Fruit fly (Drosophila melanogaster): ENCODE results near the gene CG12147.
A peak's percentile ranks its signal among the peaks of the same experiment; 100 is the strongest.

CG12147 gene

dm6 chr3R:5395210-5395609 lies 31.8 kb downstream of the CG12147 start:
- TF ChIP-seq Sox14 (GFP tag; optimal IDR thresholded peaks at IDR 0.05) (no peak), CG4318 (GFP tag; optimal IDR thresholded peaks at IDR 0.05) (no peak), Lpt (GFP tag; optimal IDR thresholded peaks at IDR 0.05) (no peak), achi (GFP tag; optimal IDR thresholded peaks at IDR 0.05) (no peak), CG7368 (GFP tag; optimal IDR thresholded peaks at IDR 0.05) (no peak), cyc (GFP tag; optimal IDR thresholded peaks at IDR 0.05) (no peak), Sox15 (GFP tag; optimal IDR thresholded peaks at IDR 0.05) (no peak), esn (GFP tag; optimal IDR thresholded peaks at IDR 0.05) (no peak), CG6792 (GFP tag; optimal IDR thresholded peaks at IDR 0.05) (no peak), vri (GFP tag; optimal IDR thresholded peaks at IDR 0.05) (no peak), acj6 (GFP tag; optimal IDR thresholded peaks at IDR 0.05) (no peak), ss (GFP tag; optimal IDR thresholded peaks at IDR 0.05) (no peak)

DNA sequence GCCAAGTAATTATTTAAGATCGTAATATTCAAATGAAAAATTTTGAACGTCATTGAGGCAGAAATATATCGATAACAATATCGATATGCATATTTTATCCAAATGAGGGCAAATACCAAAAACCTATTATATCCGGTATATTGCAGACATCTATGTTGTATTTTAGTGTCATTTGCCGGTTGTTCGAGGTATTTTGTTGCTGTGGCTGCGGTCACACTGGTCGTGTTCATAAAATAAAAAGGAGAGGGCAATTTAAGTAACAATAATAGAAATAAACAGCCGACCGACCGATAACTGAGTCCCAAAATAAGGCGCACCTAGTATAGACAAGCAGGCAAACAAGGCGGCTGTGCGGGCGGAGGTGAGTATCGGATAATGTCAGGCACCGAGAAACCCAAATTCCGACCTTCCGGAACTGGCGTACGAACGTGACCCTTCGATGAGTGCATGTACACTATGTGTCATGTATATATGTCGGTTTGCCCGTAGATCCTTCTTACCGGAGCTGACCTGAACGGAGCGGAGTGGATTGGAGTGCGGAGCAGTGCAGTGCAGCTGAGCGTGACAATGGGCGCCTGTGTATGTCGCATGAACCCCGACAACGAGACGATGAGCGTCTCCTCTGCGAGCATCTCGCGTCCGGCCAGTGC lies 33.2 kb downstream of the CG12147 start, which contains the start of gene CG1172:
Gene CG1172 (plus strand): TSS at position 181 of the 650 bp plus-strand sequence.
- no peak for TF ChIP-seq fd59A (GFP tag; optimal IDR thresholded peaks at IDR 0.05)
- no peak for TF ChIP-seq CG34406 (GFP tag; optimal IDR thresholded peaks at IDR 0.05)
- TF ChIP-seq CG31627 (GFP tag; optimal IDR thresholded peaks at IDR 0.05) = no peak
- TF ChIP-seq CG8319 (GFP tag; optimal IDR thresholded peaks at IDR 0.05) = no peak
- peak; percentile 9 for TF ChIP-seq Met (GFP tag; optimal IDR thresholded peaks at IDR 0.05)
- TF ChIP-seq CG16779 (tag; optimal IDR thresholded peaks at IDR 0.05) = no peak
- no peak for TF ChIP-seq CG7368 (GFP tag; optimal IDR thresholded peaks at IDR 0.05)
- TF ChIP-seq CG10669 (GFP tag; optimal IDR thresholded peaks at IDR 0.05) = no peak
- no peak for TF ChIP-seq fd85E (GFP tag; optimal IDR thresholded peaks at IDR 0.05)
- no peak for TF ChIP-seq CG6792 (GFP tag; optimal IDR thresholded peaks at IDR 0.05)
- TF ChIP-seq CG11902 (GFP tag; optimal IDR thresholded peaks at IDR 0.05) = no peak
- TF ChIP-seq CG3919 (GFP tag; optimal IDR thresholded peaks at IDR 0.05) = no peak
- no peak for TF ChIP-seq CG10631 (GFP tag; optimal IDR thresholded peaks at IDR 0.05)
- no peak for TF ChIP-seq spab (GFP tag; optimal IDR thresholded peaks at IDR 0.05)
- no peak for TF ChIP-seq salr (GFP tag; optimal IDR thresholded peaks at IDR 0.05)
- TF ChIP-seq CG1621 (tag; optimal IDR thresholded peaks at IDR 0.05) = peak; percentile 17
- TF ChIP-seq acj6 (GFP tag; optimal IDR thresholded peaks at IDR 0.05) = no peak
- no peak for TF ChIP-seq eg (GFP tag; IDR thresholded peaks at IDR 0.05)
- peak; percentile 25 for TF ChIP-seq Sox14 (GFP tag; optimal IDR thresholded peaks at IDR 0.05)
- no peak for TF ChIP-seq Hr38 (GFP tag; optimal IDR thresholded peaks at IDR 0.05)
- no peak for TF ChIP-seq Blimp-1 (GFP tag; optimal IDR thresholded peaks at IDR 0.05)
- no peak for TF ChIP-seq ss (GFP tag; optimal IDR thresholded peaks at IDR 0.05)
- no peak for TF ChIP-seq Lpt (GFP tag; optimal IDR thresholded peaks at IDR 0.05)
- no peak for TF ChIP-seq CG8632 (GFP tag; optimal IDR thresholded peaks at IDR 0.05)
- no peak for TF ChIP-seq pdm3 (GFP tag; optimal IDR thresholded peaks at IDR 0.05)
- no peak for TF ChIP-seq CG4318 (GFP tag; optimal IDR thresholded peaks at IDR 0.05)
- peak; percentile 67 for TF ChIP-seq Eip78C (GFP tag)
- no peak for TF ChIP-seq Eip93F (GFP tag; optimal IDR thresholded peaks at IDR 0.05)
- no peak for TF ChIP-seq CG11294 (GFP tag; IDR thresholded peaks at IDR 0.05)
- peak; percentile 88 for TF ChIP-seq svp (GFP tag)
- TF ChIP-seq lz (GFP tag; optimal IDR thresholded peaks at IDR 0.05) = peak; percentile 9
- no peak for TF ChIP-seq CG8119 (GFP tag; IDR thresholded peaks at IDR 0.05)
- no peak for TF ChIP-seq Gug (GFP tag; IDR thresholded peaks at IDR 0.05)

DNA sequence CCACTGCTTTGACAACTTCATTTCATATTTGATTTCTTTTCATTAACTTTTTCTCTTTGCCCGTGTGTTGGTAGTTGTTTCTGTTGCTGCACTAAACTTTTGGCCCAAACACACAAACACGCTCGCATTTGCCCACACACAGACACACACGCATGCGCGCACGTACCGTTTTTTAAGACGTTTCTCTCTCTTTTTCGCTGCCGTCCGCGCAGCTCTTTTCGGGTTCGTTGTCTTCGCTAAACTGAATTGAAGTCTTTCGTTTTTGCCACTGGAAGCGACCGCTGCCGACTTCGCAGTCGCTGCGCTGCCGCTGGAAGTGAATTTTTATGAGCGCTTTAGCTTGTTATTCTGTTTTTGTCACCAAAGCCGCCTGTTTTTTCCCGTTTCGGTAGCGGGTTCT lies 34.4 kb downstream of the CG12147 start, which contains the start of gene kkv:
Gene kkv (minus strand): TSS at position 246 of the 400 bp plus-strand sequence.
- TF ChIP-seq CG4318 (GFP tag; optimal IDR thresholded peaks at IDR 0.05) (no peak), CG3919 (GFP tag; optimal IDR thresholded peaks at IDR 0.05) (no peak), eg (GFP tag; IDR thresholded peaks at IDR 0.05) (peak; percentile 39; the same call in 1 of the 3 replicates), fd59A (GFP tag; optimal IDR thresholded peaks at IDR 0.05) (no peak)

All from whole organism, prepupa.